Worm (Caenorhabditis elegans) whole organism, L1 larva: ENCODE data around the gene hot-1.

ENCODE experiments used
- C16A3.4 ChIP-seq: fragments of 150-350 bp; optimal IDR thresholded peaks from 2 replicates; lab custom pipeline; 2014; ENCODE audit warnings: missing biosample characterization, missing genetic modification characterization
- aly-2 ChIP-seq: fragments of 150-350 bp; optimal IDR thresholded peaks from 2 replicates; lab custom pipeline; 2014; ENCODE audit warnings: missing biosample characterization, missing genetic modification characterization
- lir-3 ChIP-seq: sonication (generic microtip); optimal IDR thresholded peaks from 2 replicates; lab custom pipeline; 2016; ENCODE audit warnings: mild to moderate bottlenecking, missing genetic modification characterization, moderate library complexity, missing compliant biosample characterization; ENCODE audit not compliant: poor library complexity
- nhr-237 ChIP-seq: fragments of 150-350 bp; optimal IDR thresholded peaks from 2 replicates; lab custom pipeline; 2014; ENCODE audit warnings: missing biosample characterization, missing genetic modification characterization
- nhr-77 ChIP-seq: fragments of 150-350 bp; optimal IDR thresholded peaks from 2 replicates; lab custom pipeline; 2014; ENCODE audit warnings: missing biosample characterization, missing genetic modification characterization
- nhr-84 ChIP-seq: sonication (generic microtip); optimal IDR thresholded peaks from 2 replicates; lab custom pipeline; 2017; ENCODE audit warnings: missing biosample characterization, missing genetic modification characterization
- sox-4 ChIP-seq: sonication (generic microtip); optimal IDR thresholded peaks from 2 replicates; lab custom pipeline; 2016; ENCODE audit warnings: missing genetic modification characterization, missing compliant biosample characterization
- unc-130 ChIP-seq: fragments of 150-350 bp; optimal IDR thresholded peaks from 2 replicates; lab custom pipeline; 2017; ENCODE audit warnings: missing biosample characterization, missing genetic modification characterization, inconsistent platforms
- unc-98 ChIP-seq: fragments of 200-800 bp; sonication (Bioruptor generic); IDR thresholded peaks from 2 replicates; pipeline ENCODE4 v1.3.6; 2022; ENCODE audit warnings: missing genetic modification characterization, missing compliant biosample characterization
- ztf-11 ChIP-seq, 2 experiments: sonication (generic microtip); optimal IDR thresholded peaks; 2 replicates each; lab custom pipeline; 2016 to 2017; ENCODE audit warnings: missing genetic modification characterization in 2 of 2, missing biosample characterization in 1 of 2, missing compliant biosample characterization in 1 of 2

- TF ChIP-seq C16A3.4 (tag; lab: Kevin White, UChicago) (no peak), aly-2 (tag; lab: Kevin White, UChicago) (no peak), unc-130 (no peak), ztf-11 (tag; optimal IDR thresholded peaks at IDR 0.05; lab: Kevin White, UChicago) (no peak), nhr-84 (tag; lab: Kevin White, UChicago) (no peak), nhr-237 (tag; lab: Kevin White, UChicago) (no peak), lir-3 (tag; lab: Kevin White, UChicago) (no peak), unc-98 (GFP tag; lab: Robert Waterston, UW) (no peak), sox-4 (tag; lab: Kevin White, UChicago) (no peak), nhr-77 (tag; lab: Kevin White, UChicago) (no peak)
These were observed 19.1 kb downstream of the hot-1 start, which contains the start of gene F43D2.7 for ce11 chrV:14640071-14640470.
